5 fruit fly cellular contexts compared by ENCODE assay signal in the genomic region with DNA sequence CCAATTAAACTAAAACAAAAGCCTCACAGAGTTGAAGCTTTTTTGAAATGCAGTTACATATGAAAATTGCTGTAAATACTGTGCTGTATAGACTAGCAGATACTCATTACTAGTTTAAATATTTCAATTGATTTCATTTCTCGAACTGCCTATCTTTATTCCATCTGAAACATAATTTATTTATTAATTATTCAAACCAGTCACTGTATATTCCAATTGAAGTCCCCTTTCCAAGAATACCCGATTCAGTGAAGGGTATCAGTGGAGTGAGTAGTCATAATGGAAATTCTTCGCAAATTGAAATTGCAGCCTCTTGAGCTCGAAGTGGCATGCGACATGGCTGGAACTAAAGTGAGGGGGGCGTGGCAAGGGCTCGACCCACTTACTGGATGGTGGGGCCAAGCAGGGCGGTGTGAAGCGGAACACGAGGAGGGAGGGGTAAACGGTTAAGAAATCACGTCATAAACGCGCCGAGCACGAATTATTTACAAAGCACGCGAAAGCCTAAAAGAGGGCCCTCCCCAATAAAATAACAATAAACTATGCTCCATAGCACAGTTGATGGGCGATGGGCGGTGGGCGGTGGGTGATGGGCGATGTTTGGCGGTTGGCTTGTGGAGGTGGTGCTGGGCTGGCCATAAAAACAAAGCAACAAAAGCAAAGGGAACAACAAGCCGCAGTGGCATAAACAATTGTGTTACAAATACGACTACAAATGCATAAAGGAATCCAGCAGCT.
TF ChIP-seq lines count a peak whose summit lies in the region.

No protein-coding gene starts in this region.

- TF ChIP-seq CTCF in whole organism, embryonic (GFP tag; optimal IDR thresholded peaks at IDR 0.05; lab: Kevin White, UChicago): no peak

TF ChIP-seq in whole organism, adult, 20 proteins besides CTCF, POLR2A, EP300 and RAD21:
- no peak for TF ChIP-seq Crg-1 (GFP tag; optimal IDR thresholded peaks at IDR 0.05; lab: Kevin White, UChicago)
- TF ChIP-seq cic (GFP tag; optimal IDR thresholded peaks at IDR 0.05; lab: Kevin White, UChicago): no peak
- TF ChIP-seq bab1 (GFP tag; optimal IDR thresholded peaks at IDR 0.05; lab: Kevin White, UChicago): peak; percentile 70
- TF ChIP-seq tj (GFP tag; optimal IDR thresholded peaks at IDR 0.05; lab: Kevin White, UChicago): no peak

TF ChIP-seq in whole organism, embryonic, 481 proteins besides CTCF, POLR2A, EP300 and RAD21 (continues in another document):
- no peak for TF ChIP-seq cad (GFP tag; optimal IDR thresholded peaks at IDR 0.05; lab: Kevin White, UChicago)
- TF ChIP-seq tll (GFP tag; optimal IDR thresholded peaks at IDR 0.05; lab: Kevin White, UChicago): no peak
- peak; percentile 34 for TF ChIP-seq CG2120 (GFP tag; optimal IDR thresholded peaks at IDR 0.05; lab: Kevin White, UChicago)
- TF ChIP-seq CG6175 (GFP tag; IDR thresholded peaks at IDR 0.05; lab: Robert Waterston, UW): no peak
- TF ChIP-seq Dek (tag; optimal IDR thresholded peaks at IDR 0.05; lab: Kevin White, UChicago): no peak
- no peak for TF ChIP-seq CG2199 (GFP tag; IDR thresholded peaks at IDR 0.05; lab: Robert Waterston, UW)
- peak; percentile 14 for TF ChIP-seq Ssrp (tag; optimal IDR thresholded peaks at IDR 0.05; lab: Kevin White, UChicago)
- peak; percentile 43 for TF ChIP-seq sd (tag; optimal IDR thresholded peaks at IDR 0.05; lab: Kevin White, UChicago)
- TF ChIP-seq Bgb (GFP tag; IDR thresholded peaks at IDR 0.05; lab: Robert Waterston, UW; ENCODE audit: partially characterized antibody): no peak
- TF ChIP-seq pita (GFP tag; optimal IDR thresholded peaks at IDR 0.05; lab: Kevin White, UChicago): no peak
- no peak for TF ChIP-seq Ravus (GFP tag; IDR thresholded peaks at IDR 0.05; lab: Robert Waterston, UW)
- no peak for TF ChIP-seq CG12219 (GFP tag; optimal IDR thresholded peaks at IDR 0.05; lab: Kevin White, UChicago)
- TF ChIP-seq CG10543 (GFP tag; optimal IDR thresholded peaks at IDR 0.05; lab: Kevin White, UChicago): peak; percentile 28
- TF ChIP-seq CG2678 (tag; optimal IDR thresholded peaks at IDR 0.05; lab: Kevin White, UChicago): peak; percentile 54
- no peak for TF ChIP-seq CG8089 (GFP tag; optimal IDR thresholded peaks at IDR 0.05; lab: Kevin White, UChicago)
- TF ChIP-seq CG17912 (GFP tag; optimal IDR thresholded peaks at IDR 0.05; lab: Kevin White, UChicago): no peak
- TF ChIP-seq tna (GFP tag; IDR thresholded peaks at IDR 0.05; lab: Robert Waterston, UW; ENCODE audit: partially characterized antibody): no peak
- no peak for TF ChIP-seq zfh2 (GFP tag; optimal IDR thresholded peaks at IDR 0.05; lab: Kevin White, UChicago)
- no peak for TF ChIP-seq CG8290 (GFP tag; optimal IDR thresholded peaks at IDR 0.05; lab: Kevin White, UChicago)
- TF ChIP-seq CG8290 (tag; optimal IDR thresholded peaks at IDR 0.05; lab: Kevin White, UChicago): peak in 1 of 2 experiments; percentile 49

TF ChIP-seq in whole organism, prepupa, 60 proteins besides CTCF, POLR2A, EP300 and RAD21 (continues in another document):
- no peak for TF ChIP-seq Blimp-1 (GFP tag; optimal IDR thresholded peaks at IDR 0.05; lab: Kevin White, UChicago)
- TF ChIP-seq lz (GFP tag; optimal IDR thresholded peaks at IDR 0.05; lab: Kevin White, UChicago): peak; percentile 45
- peak; percentile 22 for TF ChIP-seq net (GFP tag; optimal IDR thresholded peaks at IDR 0.05; lab: Kevin White, UChicago)
- peak; percentile 6 for TF ChIP-seq Sox15 (GFP tag; optimal IDR thresholded peaks at IDR 0.05; lab: Kevin White, UChicago)
- peak; percentile 60 for TF ChIP-seq OdsH (GFP tag; optimal IDR thresholded peaks at IDR 0.05; lab: Kevin White, UChicago)
- peak; percentile 52 for TF ChIP-seq CG3919 (GFP tag; optimal IDR thresholded peaks at IDR 0.05; lab: Kevin White, UChicago)
- TF ChIP-seq CG1621 (tag; optimal IDR thresholded peaks at IDR 0.05; lab: Kevin White, UChicago): peak; percentile 16
- no peak for TF ChIP-seq dac (GFP tag; optimal IDR thresholded peaks at IDR 0.05; lab: Kevin White, UChicago)
- TF ChIP-seq CG6808 (GFP tag; optimal IDR thresholded peaks at IDR 0.05; lab: Kevin White, UChicago): peak; percentile 6
- peak; percentile 52 for TF ChIP-seq CG31627 (GFP tag; optimal IDR thresholded peaks at IDR 0.05; lab: Kevin White, UChicago)
- no peak for TF ChIP-seq Eip93F (GFP tag; optimal IDR thresholded peaks at IDR 0.05; lab: Kevin White, UChicago)
- peak; percentile 61 for TF ChIP-seq svp (GFP tag; lab: Kevin White, UChicago)
- peak; percentile 0 for TF ChIP-seq Lpt (GFP tag; optimal IDR thresholded peaks at IDR 0.05; lab: Kevin White, UChicago)
- no peak for TF ChIP-seq fkh (GFP tag; optimal IDR thresholded peaks at IDR 0.05; lab: Kevin White, UChicago)
- no peak for TF ChIP-seq salr (GFP tag; optimal IDR thresholded peaks at IDR 0.05; lab: Kevin White, UChicago)
- peak; percentile 36 for TF ChIP-seq CG6792 (GFP tag; optimal IDR thresholded peaks at IDR 0.05; lab: Kevin White, UChicago)
- TF ChIP-seq CG6163 (GFP tag; IDR thresholded peaks at IDR 0.05; lab: Robert Waterston, UW): peak; percentile 53; the same call in 2 of the 3 replicates
- TF ChIP-seq Sox102F (GFP tag; optimal IDR thresholded peaks at IDR 0.05; lab: Kevin White, UChicago): peak; percentile 43
- peak; percentile 46 for TF ChIP-seq Smox (GFP tag; optimal IDR thresholded peaks at IDR 0.05; lab: Kevin White, UChicago)
- TF ChIP-seq fd85E (GFP tag; optimal IDR thresholded peaks at IDR 0.05; lab: Kevin White, UChicago): no peak

TF ChIP-seq in whole organism, pupa, 21 proteins besides CTCF, POLR2A, EP300 and RAD21:
- TF ChIP-seq Pif1B (GFP tag; optimal IDR thresholded peaks at IDR 0.05; lab: Kevin White, UChicago) (peak; percentile 3), CG4496 (GFP tag; IDR thresholded peaks at IDR 0.05; lab: Robert Waterston, UW) (0 out of 3 replicates have a peak, but pooled peaks have one; percentile 8), CG32121 (GFP tag; IDR thresholded peaks at IDR 0.05; lab: Robert Waterston, UW) (peak; percentile 49; the same call in 1 of the 2 replicates), D1 (tag; optimal IDR thresholded peaks at IDR 0.05; lab: Kevin White, UChicago) (no peak), gl (tag; optimal IDR thresholded peaks at IDR 0.05; lab: Kevin White, UChicago) (no peak), CG8159 (tag; optimal IDR thresholded peaks at IDR 0.05; lab: Kevin White, UChicago) (peak; percentile 58), CG9948 (tag; optimal IDR thresholded peaks at IDR 0.05; lab: Kevin White, UChicago) (peak; percentile 35), CG10348 (GFP tag; IDR thresholded peaks at IDR 0.05; lab: Robert Waterston, UW) (no peak), Snoo (tag; optimal IDR thresholded peaks at IDR 0.05; lab: Kevin White, UChicago) (peak; percentile 3), Pif1A (GFP tag; optimal IDR thresholded peaks at IDR 0.05; lab: Kevin White, UChicago) (peak; percentile 42), CG12605 (GFP tag; IDR thresholded peaks at IDR 0.05; lab: Robert Waterston, UW) (no peak), CG8301 (tag; optimal IDR thresholded peaks at IDR 0.05; lab: Kevin White, UChicago) (peak; percentile 35), fd96Ca (GFP tag; IDR thresholded peaks at IDR 0.05; lab: Robert Waterston, UW) (no peak), EcR (GFP tag; optimal IDR thresholded peaks at IDR 0.05; lab: Kevin White, UChicago) (no peak), Ets98B (GFP tag; IDR thresholded peaks at IDR 0.05; lab: Robert Waterston, UW) (peak; percentile 43; the same call in 1 of the 2 replicates), rn (GFP tag; IDR thresholded peaks at IDR 0.05; lab: Robert Waterston, UW) (no peak), CG13204 (GFP tag; optimal IDR thresholded peaks at IDR 0.05; lab: Kevin White, UChicago) (no peak), CG17806 (tag; optimal IDR thresholded peaks at IDR 0.05; lab: Kevin White, UChicago) (peak; percentile 50), CG15710 (tag; optimal IDR thresholded peaks at IDR 0.05; lab: Kevin White, UChicago) (peak; percentile 60), CG14655 (GFP tag; optimal IDR thresholded peaks at IDR 0.05; lab: Kevin White, UChicago) (peak; percentile 43), CG34367 (tag; optimal IDR thresholded peaks at IDR 0.05; lab: Kevin White, UChicago) (no peak)
TF ChIP-seq in whole organism, pupa: peak in this region for 12.

TF ChIP-seq in whole organism, wandering third instar larva, 38 proteins besides CTCF, POLR2A, EP300 and RAD21 (continues in another document):
- TF ChIP-seq lola (GFP tag; optimal IDR thresholded peaks at IDR 0.05; lab: Kevin White, UChicago) (no peak), fru (GFP tag; optimal IDR thresholded peaks at IDR 0.05; lab: Kevin White, UChicago) (peak; percentile 24), rgr (GFP tag; optimal IDR thresholded peaks at IDR 0.05; lab: Kevin White, UChicago) (peak; percentile 1), CG32264 (GFP tag; optimal IDR thresholded peaks at IDR 0.05; lab: Kevin White, UChicago) (no peak), Vsx2 (GFP tag; optimal IDR thresholded peaks at IDR 0.05; lab: Kevin White, UChicago; ENCODE audit: partially characterized antibody) (no peak), h (GFP tag; optimal IDR thresholded peaks at IDR 0.05; lab: Kevin White, UChicago) (peak; percentile 35), CrebA (GFP tag; optimal IDR thresholded peaks at IDR 0.05; lab: Kevin White, UChicago; ENCODE audit: borderline replicate concordance) (no peak), OdsH (GFP tag; optimal IDR thresholded peaks at IDR 0.05; lab: Kevin White, UChicago) (no peak), dsf (GFP tag; optimal IDR thresholded peaks at IDR 0.05; lab: Kevin White, UChicago; ENCODE audit: borderline replicate concordance) (no peak), HLH106 (tag; optimal IDR thresholded peaks at IDR 0.05; lab: Kevin White, UChicago) (peak; percentile 7), Mio (GFP tag; optimal IDR thresholded peaks at IDR 0.05; lab: Kevin White, UChicago) (no peak), pan (optimal IDR thresholded peaks at IDR 0.05; lab: Kevin White, UChicago) (no peak), sage (GFP tag; optimal IDR thresholded peaks at IDR 0.05; lab: Kevin White, UChicago) (no peak), dmrt93B (GFP tag; optimal IDR thresholded peaks at IDR 0.05; lab: Kevin White, UChicago) (no peak), dl (GFP tag; optimal IDR thresholded peaks at IDR 0.05; lab: Kevin White, UChicago; ENCODE audit: insufficient read depth in 1 of 2, partially characterized antibody in 2 of 2) (no peak), Dif (GFP tag; optimal IDR thresholded peaks at IDR 0.05; lab: Kevin White, UChicago; ENCODE audit: partially characterized antibody) (no peak), Hr78 (GFP tag; optimal IDR thresholded peaks at IDR 0.05; lab: Kevin White, UChicago) (no peak), woc (GFP tag; optimal IDR thresholded peaks at IDR 0.05; lab: Kevin White, UChicago) (no peak), GATAd (GFP tag; optimal IDR thresholded peaks at IDR 0.05; lab: Kevin White, UChicago) (no peak), psq (GFP tag; optimal IDR thresholded peaks at IDR 0.05; lab: Kevin White, UChicago) (no peak), N (GFP tag; optimal IDR thresholded peaks at IDR 0.05; lab: Kevin White, UChicago) (no peak), tai (GFP tag; optimal IDR thresholded peaks at IDR 0.05; lab: Kevin White, UChicago) (no peak), jim (GFP tag; optimal IDR thresholded peaks at IDR 0.05; lab: Kevin White, UChicago) (no peak), Sp1 (GFP tag; optimal IDR thresholded peaks at IDR 0.05; lab: Kevin White, UChicago) (no peak)
